Fruit fly (Drosophila melanogaster) S2 (cell line): Measurements from ENCODE around the gene SMC1.

Source experiments
- CG8478 ChIP-seq: fragments of >200 bp; optimal IDR thresholded peaks from 2 replicates; lab custom pipeline; 2018
- CTCF ChIP-seq, 2 experiments: fragments of >200 bp; optimal IDR thresholded peaks; 2 replicates each; lab custom pipeline; 2018

The SMC1 gene

dm6 chr3R:24031019-24031824 lies 26.9 kb upstream of the SMC1 start:
- TF ChIP-seq CG8478 (lab: Kevin White, UChicago) (no peak), CTCF (optimal IDR thresholded peaks at IDR 0.05; lab: Kevin White, UChicago) (peak in 1 of 2 experiments; percentile 40)

- peak in 1 of 2 experiments; percentile 7 for TF ChIP-seq CTCF (optimal IDR thresholded peaks at IDR 0.05; lab: Kevin White, UChicago)
- TF ChIP-seq CG8478 (lab: Kevin White, UChicago), result no peak
Measured at dm6 chr3R:24031825-24032523, 26.1 kb upstream of the SMC1 start, which contains the start of the genes KrT95D and Mettl3. KrT95D (minus strand) TSS chr3R:24031827. Mettl3 (plus strand) TSS chr3R:24032157.

- TF ChIP-seq CTCF (optimal IDR thresholded peaks at IDR 0.05; lab: Kevin White, UChicago), result no peak
Measured at dm6 chr3R:24037538-24038265, 20.4 kb upstream of the SMC1 start, which contains the start of gene spas. spas (plus strand) TSS chr3R:24038215.

dm6 chr3R:24038736-24039556 lies 19.1 kb upstream of the SMC1 start, which contains the start of gene Miro:
Miro (minus strand) TSS chr3R:24038847.
- TF ChIP-seq CG8478 (lab: Kevin White, UChicago), result no peak
- TF ChIP-seq CTCF (optimal IDR thresholded peaks at IDR 0.05; lab: Kevin White, UChicago), result no peak

dm6 chr3R:24046580-24047225 lies 11.4 kb upstream of the SMC1 start:
- TF ChIP-seq CTCF (optimal IDR thresholded peaks at IDR 0.05; lab: Kevin White, UChicago) (no peak), CG8478 (lab: Kevin White, UChicago) (no peak)

dm6 chr3R:24047226-24047976 lies 10.7 kb upstream of the SMC1 start, which contains the start of gene CG5986:
CG5986 (plus strand) TSS chr3R:24047790.
- TF ChIP-seq CG8478 (lab: Kevin White, UChicago) (no peak), CTCF (optimal IDR thresholded peaks at IDR 0.05; lab: Kevin White, UChicago) (no peak)

dm6 chr3R:24047998-24048511 lies 10.0 kb upstream of the SMC1 start, which contains the start of gene Rox8:
Rox8 (minus strand) TSS chr3R:24048265.
- no peak for TF ChIP-seq CTCF (optimal IDR thresholded peaks at IDR 0.05; lab: Kevin White, UChicago)
- TF ChIP-seq CG8478 (lab: Kevin White, UChicago), result no peak

- TF ChIP-seq CG8478 (lab: Kevin White, UChicago) (no peak), CTCF (optimal IDR thresholded peaks at IDR 0.05; lab: Kevin White, UChicago) (peak in 1 of 2 experiments; percentile 55)
Measured at dm6 chr3R:24050690-24051440, 7.2 kb upstream of the SMC1 start, which contains the start of the genes Atg6 and Pisd. Atg6 (minus strand) TSS chr3R:24050782. Pisd (plus strand) TSS chr3R:24050783.

dm6 chr3R:24051459-24052165 lies 6.5 kb upstream of the SMC1 start:
- TF ChIP-seq CG8478 (lab: Kevin White, UChicago), result no peak
- no peak for TF ChIP-seq CTCF (optimal IDR thresholded peaks at IDR 0.05; lab: Kevin White, UChicago)

dm6 chr3R:24053506-24054102 lies 4.5 kb upstream of the SMC1 start:
- TF ChIP-seq CTCF (optimal IDR thresholded peaks at IDR 0.05; lab: Kevin White, UChicago) (no peak), CG8478 (lab: Kevin White, UChicago) (no peak)
